Worm (Caenorhabditis elegans) whole organism, L4 larva: ENCODE results near the gene C50H2.7.

Experiments used
- D1046.2 ChIP-seq: fragments of 200-800 bp; sonication (Bioruptor generic); IDR thresholded peaks from 2 replicates; pipeline ENCODE4 v1.3.6; 2022; ENCODE audit warnings: missing genetic modification characterization, missing compliant biosample characterization
- F10B5.3 ChIP-seq: sonication (generic microtip); optimal IDR thresholded peaks from 2 replicates; lab custom pipeline; 2016; ENCODE audit warnings: mild to moderate bottlenecking, missing genetic modification characterization, missing compliant biosample characterization
- F26F4.8 ChIP-seq: fragments of 200-800 bp; sonication (Bioruptor generic); conservative IDR thresholded peaks from 2 replicates; pipeline ENCODE4 v1.3.6; 2022; ENCODE audit warnings: missing genetic modification characterization, missing compliant biosample characterization
- R02D3.7 ChIP-seq: fragments of 150-350 bp; sonication (generic microtip); optimal IDR thresholded peaks from 3 replicates; lab custom pipeline; 2014; ENCODE audit warnings: missing biosample characterization, missing genetic modification characterization
- Y105C5A.15 ChIP-seq: fragments of 200-800 bp; sonication (Bioruptor generic); IDR thresholded peaks from 2 replicates; pipeline ENCODE4 v1.3.6; 2022; ENCODE audit warnings: missing genetic modification characterization, missing compliant biosample characterization
- Y5F2A.4 ChIP-seq: fragments of 200-800 bp; sonication (Bioruptor generic); optimal IDR thresholded peaks from 2 replicates; lab custom pipeline; 2018; ENCODE audit warnings: mild to moderate bottlenecking, missing genetic modification characterization, missing compliant biosample characterization
- arid-1 ChIP-seq: fragments of 200-800 bp; sonication (Bioruptor generic); conservative IDR thresholded peaks from 2 replicates; pipeline ENCODE4 v1.3.6; 2022; ENCODE audit warnings: missing genetic modification reagents, missing genetic modification characterization, missing compliant biosample characterization
- ceh-20 ChIP-seq: fragments of 200-800 bp; sonication (Bioruptor generic); IDR thresholded peaks from 2 replicates; pipeline ENCODE4 v1.3.6; 2022; ENCODE audit warnings: missing genetic modification reagents, missing genetic modification characterization, missing compliant biosample characterization
- ceh-82 ChIP-seq: sonication (generic microtip); optimal IDR thresholded peaks from 2 replicates; lab custom pipeline; 2017; ENCODE audit warnings: missing biosample characterization, missing genetic modification characterization
- ctbp-1 ChIP-seq: fragments of 200-800 bp; sonication (Bioruptor generic); IDR thresholded peaks from 2 replicates; pipeline ENCODE4 v1.3.6; 2022; ENCODE audit warnings: missing genetic modification reagents, missing genetic modification characterization, missing compliant biosample characterization
- egl-43 ChIP-seq: fragments of 200-800 bp; sonication (Bioruptor generic); IDR thresholded peaks from 2 replicates; pipeline ENCODE4 v1.3.6; 2022; ENCODE audit warnings: missing genetic modification reagents, missing genetic modification characterization, missing compliant biosample characterization
- fkh-10 ChIP-seq: fragments of 150-350 bp; optimal IDR thresholded peaks from 2 replicates; lab custom pipeline; 2014; ENCODE audit warnings: missing biosample characterization, missing genetic modification reagents, missing genetic modification characterization
- fos-1 ChIP-seq: fragments of 150-350 bp; optimal IDR thresholded peaks from 2 replicates; lab custom pipeline; 2014; ENCODE audit warnings: missing biosample characterization, missing genetic modification characterization
- hmg-1.1 ChIP-seq: fragments of 200-800 bp; sonication (Bioruptor generic); IDR thresholded peaks from 2 replicates; pipeline ENCODE4 v1.3.6; 2022; ENCODE audit warnings: missing genetic modification reagents, missing genetic modification characterization, missing compliant biosample characterization
- lim-7 ChIP-seq: fragments of 200-800 bp; sonication (Bioruptor generic); IDR thresholded peaks from 2 replicates; pipeline ENCODE4 v1.3.6; 2022; ENCODE audit warnings: missing genetic modification characterization, missing compliant biosample characterization
- lin-1 ChIP-seq: fragments of 200-800 bp; sonication (Bioruptor generic); IDR thresholded peaks from 2 replicates; pipeline ENCODE4 v1.3.6; 2022; ENCODE audit warnings: missing genetic modification reagents, missing genetic modification characterization, missing compliant biosample characterization
- lin-13 ChIP-seq: fragments of 150-350 bp; optimal IDR thresholded peaks from 2 replicates; lab custom pipeline; 2014; ENCODE audit warnings: missing biosample characterization, missing genetic modification reagents, missing genetic modification characterization
- lin-38 ChIP-seq: fragments of 200-800 bp; sonication (Bioruptor generic); IDR thresholded peaks from 2 replicates; pipeline ENCODE4 v1.3.6; 2022; ENCODE audit warnings: missing genetic modification reagents, missing genetic modification characterization, missing compliant biosample characterization
- lin-39 ChIP-seq: fragments of 150-350 bp; optimal IDR thresholded peaks from 2 replicates; lab custom pipeline; 2014; ENCODE audit warnings: missing biosample characterization, missing genetic modification reagents, missing genetic modification characterization
- madf-5 ChIP-seq, 2 experiments: fragments of 200-800 bp; sonication (Bioruptor generic); IDR thresholded peaks; 2 replicates each; pipeline ENCODE4 v1.3.6; 2022; ENCODE audit warnings: missing compliant biosample characterization in 2 of 2, missing genetic modification characterization in 2 of 2
- madf-9 ChIP-seq: fragments of 200-800 bp; sonication (Bioruptor generic); conservative IDR thresholded peaks from 2 replicates; pipeline ENCODE4 v1.3.6; 2022; ENCODE audit warnings: missing genetic modification reagents, missing genetic modification characterization, missing compliant biosample characterization
- mep-1 ChIP-seq: fragments of 150-350 bp; sonication (generic microtip); optimal IDR thresholded peaks from 3 replicates; lab custom pipeline; 2014; ENCODE audit warnings: missing biosample characterization, missing genetic modification characterization
- mes-2 ChIP-seq: sonication (generic microtip); optimal IDR thresholded peaks from 2 replicates; lab custom pipeline; 2016; ENCODE audit warnings: missing genotype, mild to moderate bottlenecking, missing genetic modification characterization, missing compliant biosample characterization; ENCODE audit not compliant: poor library complexity, severe bottlenecking
- nhr-102 ChIP-seq: sonication (generic microtip); optimal IDR thresholded peaks from 2 replicates; lab custom pipeline; 2016; ENCODE audit warnings: mild to moderate bottlenecking, missing genetic modification characterization, moderate library complexity, missing compliant biosample characterization
- nhr-11 ChIP-seq: fragments of 150-350 bp; optimal IDR thresholded peaks from 2 replicates; lab custom pipeline; 2014; ENCODE audit warnings: missing biosample characterization, missing genetic modification characterization
- nhr-25 ChIP-seq: sonication (generic microtip); optimal IDR thresholded peaks from 2 replicates; lab custom pipeline; 2017; ENCODE audit warnings: missing genetic modification characterization, mild to moderate bottlenecking, missing compliant biosample characterization, antibody characterized with exemption, moderate library complexity, borderline replicate concordance; ENCODE audit not compliant: insufficient read depth
- nhr-77 ChIP-seq: fragments of 150-350 bp; optimal IDR thresholded peaks from 2 replicates; lab custom pipeline; 2014; ENCODE audit warnings: missing biosample characterization, missing genetic modification characterization
- rbr-2 ChIP-seq: sonication (generic microtip); optimal IDR thresholded peaks from 2 replicates; lab custom pipeline; 2016; ENCODE audit warnings: missing genotype, missing genetic modification characterization, missing compliant biosample characterization
- set-16 ChIP-seq: fragments of 200-800 bp; sonication (Bioruptor generic); IDR thresholded peaks from 2 replicates; pipeline ENCODE4 v1.3.6; 2022; ENCODE audit warnings: missing genetic modification reagents, missing genetic modification characterization, missing compliant biosample characterization
- snpc-1.2 ChIP-seq: fragments of 200-800 bp; sonication (Bioruptor generic); IDR thresholded peaks from 2 replicates; pipeline ENCODE4 v1.3.6; 2022; ENCODE audit warnings: missing genetic modification reagents, missing genetic modification characterization, missing compliant biosample characterization
- snpc-4 ChIP-seq: fragments of 150-350 bp; optimal IDR thresholded peaks from 2 replicates; lab custom pipeline; 2014; ENCODE audit warnings: missing biosample characterization, missing genetic modification characterization
- unc-62 ChIP-seq, 3 experiments: fragments of 150-350 bp in 1 of 3; sonication (generic microtip); optimal IDR thresholded peaks in 2 of 3; peaks in 1 of 3; 1 replicate in 1 of 3; 2 replicates in 2 of 3; lab custom pipeline; 2014 to 2017; ENCODE audit warnings: missing biosample characterization in 3 of 3, missing genetic modification characterization in 3 of 3, missing genetic modification reagents in 3 of 3, missing genotype in 1 of 3
- zfp-2 ChIP-seq: sonication (generic microtip); optimal IDR thresholded peaks from 2 replicates; lab custom pipeline; 2016; ENCODE audit warnings: mild to moderate bottlenecking, missing genetic modification characterization, missing compliant biosample characterization
- zfp-3 ChIP-seq: fragments of 200-800 bp; sonication (Bioruptor generic); conservative IDR thresholded peaks from 2 replicates; pipeline ENCODE4 v1.3.6; 2022; ENCODE audit warnings: missing genetic modification reagents, missing genetic modification characterization, missing compliant biosample characterization
- zip-2 ChIP-seq: fragments of 150-350 bp; optimal IDR thresholded peaks from 2 replicates; lab custom pipeline; 2014; ENCODE audit warnings: missing biosample characterization, missing genetic modification characterization

Gene C50H2.7

ce11 chrV:9962394-9962793 is 39.8 kb downstream of the C50H2.7 start, which contains the start of gene madf-4:
Gene madf-4 (minus strand): TSS chrV:9962494.
- no peak for TF ChIP-seq zfp-3 (GFP tag; lab: Robert Waterston, UW)
- no peak for TF ChIP-seq lin-38 (GFP tag; lab: Robert Waterston, UW)
- no peak for TF ChIP-seq ceh-20 (GFP tag; lab: Robert Waterston, UW)
- TF ChIP-seq madf-9 (GFP tag; lab: Robert Waterston, UW), result no peak
- TF ChIP-seq nhr-77, result no peak
- no peak for TF ChIP-seq nhr-102

ce11 chrV:9962916-9963315 is 40.3 kb downstream of the C50H2.7 start:
- no peak for TF ChIP-seq F10B5.3 (tag; lab: Kevin White, UChicago)
- TF ChIP-seq set-16 (GFP tag; lab: Robert Waterston, UW), result peak; percentile 44; the same call in 1 of the 2 replicates
- TF ChIP-seq unc-62 (GFP tag; optimal IDR thresholded peaks at IDR 0.05 in 1 of 2; lab: Kevin White, UChicago), result peak in 1 of 2 experiments; percentile 71
- TF ChIP-seq unc-62 (tag; optimal IDR thresholded peaks at IDR 0.05; lab: Kevin White, UChicago), result no peak
- TF ChIP-seq mep-1, result peak; percentile 17
- TF ChIP-seq nhr-25 (tag; lab: Kevin White, UChicago), result peak; percentile 28
- no peak for TF ChIP-seq fos-1 (tag; lab: Kevin White, UChicago)
- peak; percentile 6 for TF ChIP-seq mes-2
- no peak for TF ChIP-seq F26F4.8 (GFP tag; lab: Robert Waterston, UW)
- 0 out of 2 replicates have a peak, but pooled peaks have one; percentile 35 for TF ChIP-seq ceh-20 (GFP tag; lab: Robert Waterston, UW)
- TF ChIP-seq lim-7 (GFP tag; lab: Robert Waterston, UW), result no peak
- TF ChIP-seq Y105C5A.15 (GFP tag; lab: Robert Waterston, UW), result no peak
- no peak for TF ChIP-seq zip-2 (tag; lab: Kevin White, UChicago)
- TF ChIP-seq, all 104 proteins: peak for 6

ce11 chrV:9964152-9964785 is 41.7 kb downstream of the C50H2.7 start:
- TF ChIP-seq nhr-11 (tag; lab: Kevin White, UChicago), result no peak
- TF ChIP-seq rbr-2, result peak; percentile 29
- TF ChIP-seq R02D3.7 (tag; lab: Kevin White, UChicago), result no peak
- peak; percentile 34; the same call in 1 of the 2 replicates for TF ChIP-seq hmg-1.1 (GFP tag; lab: Robert Waterston, UW)
- TF ChIP-seq fkh-10 (GFP tag; lab: Kevin White, UChicago), result no peak
- no peak for TF ChIP-seq Y5F2A.4 (GFP tag; lab: Kevin White, UChicago)
- TF ChIP-seq snpc-1.2 (GFP tag; lab: Robert Waterston, UW), result no peak
- TF ChIP-seq D1046.2, result 0 out of 2 replicates have a peak, but pooled peaks have one; percentile 4
- TF ChIP-seq arid-1 (GFP tag; lab: Robert Waterston, UW), result no peak
- TF ChIP-seq lin-1 (GFP tag; lab: Robert Waterston, UW), result no peak
- no peak for TF ChIP-seq lin-39
- TF ChIP-seq unc-62 (GFP tag; optimal IDR thresholded peaks at IDR 0.05 in 1 of 2; lab: Kevin White, UChicago), result peak in 1 of 2 experiments; percentile 96
- no peak for TF ChIP-seq unc-62 (tag; optimal IDR thresholded peaks at IDR 0.05; lab: Kevin White, UChicago)
- TF ChIP-seq lin-13 (GFP tag; lab: Kevin White, UChicago), result no peak
- TF ChIP-seq madf-5 (GFP tag; IDR thresholded peaks at IDR 0.05; lab: Robert Waterston, UW), result no peak
- TF ChIP-seq Y105C5A.15 (GFP tag; lab: Robert Waterston, UW), result no peak
- no peak for TF ChIP-seq ctbp-1 (GFP tag; lab: Robert Waterston, UW)
- peak; percentile 57; the same call in 1 of the 2 replicates for TF ChIP-seq set-16 (GFP tag; lab: Robert Waterston, UW)
- TF ChIP-seq snpc-4 (tag; lab: Kevin White, UChicago), result no peak
- TF ChIP-seq egl-43, result 0 out of 2 replicates have a peak, but pooled peaks have one; percentile 62
- no peak for TF ChIP-seq ceh-82 (tag; lab: Kevin White, UChicago)
- TF ChIP-seq zfp-2 (tag; lab: Kevin White, UChicago), result no peak
